Worm (Caenorhabditis elegans) whole organism, young adult: ENCODE data around the gene W04H10.5.
"Not testable (repeated sequence)": the region's sequence is repeated elsewhere in the genome, so short reads cannot be mapped to it uniquely, and the experiment has no call there.

Source experiments
- C17E4.6 ChIP-seq: fragments of 200-800 bp; sonication (Bioruptor generic); IDR thresholded peaks from 2 replicates; pipeline ENCODE4 v1.3.6; 2022; ENCODE audit warnings: missing genetic modification reagents, missing genetic modification characterization, missing compliant biosample characterization
- F22D6.2 ChIP-seq: sonication (generic microtip); optimal IDR thresholded peaks from 2 replicates; lab custom pipeline; 2016; ENCODE audit warnings: mild to moderate bottlenecking, missing genetic modification characterization, missing compliant biosample characterization
- F49E8.2 ChIP-seq: sonication (generic microtip); optimal IDR thresholded peaks from 3 replicates; lab custom pipeline; 2017; ENCODE audit warnings: missing genetic modification characterization, mild to moderate bottlenecking, missing compliant biosample characterization, antibody characterized with exemption, moderate library complexity; ENCODE audit not compliant: insufficient read depth
- T07F8.4 ChIP-seq: sonication (generic microtip); optimal IDR thresholded peaks from 2 replicates; lab custom pipeline; 2016; ENCODE audit warnings: mild to moderate bottlenecking, missing genetic modification characterization, moderate library complexity, missing compliant biosample characterization
- Y79H2A.3 ChIP-seq: fragments of 200-800 bp; sonication (Bioruptor generic); conservative IDR thresholded peaks from 2 replicates; pipeline ENCODE4 v1.3.6; 2022; ENCODE audit warnings: missing genetic modification reagents, missing genetic modification characterization, missing compliant biosample characterization
- ZK185.1 ChIP-seq: sonication (generic microtip); optimal IDR thresholded peaks from 2 replicates; lab custom pipeline; 2016; ENCODE audit warnings: mild to moderate bottlenecking, missing genetic modification characterization, missing compliant biosample characterization; ENCODE audit not compliant: poor library complexity, severe bottlenecking
- akir-1 ChIP-seq: fragments of 200-800 bp; sonication (Bioruptor generic); optimal IDR thresholded peaks from 2 replicates; lab custom pipeline; 2018; ENCODE audit warnings: mild to moderate bottlenecking, missing genetic modification characterization, moderate library complexity, missing compliant biosample characterization
- ama-1 ChIP-seq, 3 experiments: fragments of 150-350 bp in 1 of 3; sonication (generic microtip) in 2 of 3; optimal IDR thresholded peaks; 2 replicates each; lab custom pipeline; 2014 to 2018; ENCODE audit warnings: missing biosample characterization in 2 of 3, missing genetic modification characterization in 2 of 3, missing genetic modification reagents in 2 of 3
- aptf-3 ChIP-seq: fragments of 200-800 bp; sonication (Bioruptor generic); IDR thresholded peaks from 2 replicates; pipeline ENCODE4 v1.3.6; 2022; ENCODE audit warnings: missing genetic modification characterization, missing compliant biosample characterization
- attf-3 ChIP-seq: fragments of 200-800 bp; sonication (Bioruptor generic); conservative IDR thresholded peaks from 2 replicates; pipeline ENCODE4 v1.3.6; 2022; ENCODE audit warnings: missing genetic modification reagents, missing genetic modification characterization, missing compliant biosample characterization
- bed-1 ChIP-seq: fragments of 200-800 bp; sonication (Bioruptor generic); IDR thresholded peaks from 2 replicates; pipeline ENCODE4 v1.3.6; 2022; ENCODE audit warnings: missing genetic modification reagents, missing genetic modification characterization, missing compliant biosample characterization
- cebp-2 ChIP-seq: fragments of 200-800 bp; sonication (Bioruptor generic); IDR thresholded peaks from 2 replicates; pipeline ENCODE4 v1.3.6; 2022; ENCODE audit warnings: missing genetic modification characterization, missing compliant biosample characterization
- ceh-58 ChIP-seq: fragments of 200-800 bp; sonication (Bioruptor generic); IDR thresholded peaks from 2 replicates; pipeline ENCODE4 v1.3.6; 2022; ENCODE audit warnings: missing genetic modification characterization, missing compliant biosample characterization
- die-1 ChIP-seq: sonication (generic microtip); optimal IDR thresholded peaks from 2 replicates; lab custom pipeline; 2016; ENCODE audit warnings: missing genotype, mild to moderate bottlenecking, missing genetic modification characterization, missing compliant biosample characterization
- dox-1 ChIP-seq: fragments of 200-800 bp; sonication (Bioruptor generic); IDR thresholded peaks from 2 replicates; pipeline ENCODE4 v1.3.6; 2022; ENCODE audit warnings: missing genetic modification reagents, missing genetic modification characterization, missing compliant biosample characterization
- dpl-1 ChIP-seq: fragments of 150-350 bp; optimal IDR thresholded peaks from 2 replicates; lab custom pipeline; 2014; ENCODE audit warnings: missing biosample characterization, missing genetic modification reagents, missing genetic modification characterization
- ets-4 ChIP-seq: fragments of 200-800 bp; sonication (Bioruptor generic); optimal IDR thresholded peaks from 2 replicates; lab custom pipeline; 2018; ENCODE audit warnings: mild to moderate bottlenecking, missing genetic modification characterization, missing compliant biosample characterization
- fkh-3 ChIP-seq: sonication (generic microtip); optimal IDR thresholded peaks from 2 replicates; lab custom pipeline; 2016; ENCODE audit warnings: mild to moderate bottlenecking, missing genetic modification characterization, missing compliant biosample characterization
- gei-17 ChIP-seq: fragments of 200-800 bp; sonication (Bioruptor generic); optimal IDR thresholded peaks from 2 replicates; lab custom pipeline; 2018; ENCODE audit warnings: mild to moderate bottlenecking, missing genetic modification characterization, missing compliant biosample characterization
- hmg-1.2 ChIP-seq: fragments of 200-800 bp; sonication (Bioruptor generic); IDR thresholded peaks from 2 replicates; pipeline ENCODE4 v1.3.6; 2022; ENCODE audit warnings: missing genetic modification reagents, missing genetic modification characterization, missing compliant biosample characterization
- lag-1 ChIP-seq: fragments of 200-800 bp; sonication (Bioruptor generic); IDR thresholded peaks from 2 replicates; pipeline ENCODE4 v1.3.6; 2022; ENCODE audit warnings: missing genetic modification reagents, missing genetic modification characterization, missing compliant biosample characterization
- let-526 ChIP-seq: fragments of 200-800 bp; sonication (Bioruptor generic); IDR thresholded peaks from 2 replicates; pipeline ENCODE4 v1.3.6; 2022; ENCODE audit warnings: missing genetic modification reagents, missing genetic modification characterization, missing compliant biosample characterization
- lir-1 ChIP-seq: fragments of 200-800 bp; sonication (Bioruptor generic); conservative IDR thresholded peaks from 2 replicates; pipeline ENCODE4 v1.3.6; 2022; ENCODE audit warnings: missing genetic modification reagents, missing genetic modification characterization, missing compliant biosample characterization
- lsl-1 ChIP-seq: fragments of 200-800 bp; sonication (Bioruptor generic); optimal IDR thresholded peaks from 2 replicates; lab custom pipeline; 2018; ENCODE audit warnings: mild to moderate bottlenecking, missing genetic modification characterization, moderate library complexity, missing compliant biosample characterization
- mcd-1 ChIP-seq: fragments of 200-800 bp; sonication (Bioruptor generic); IDR thresholded peaks from 2 replicates; pipeline ENCODE4 v1.3.6; 2022; ENCODE audit warnings: missing genetic modification reagents, missing genetic modification characterization, missing compliant biosample characterization
- mes-4 ChIP-seq: sonication (generic microtip); optimal IDR thresholded peaks from 2 replicates; lab custom pipeline; 2016; ENCODE audit warnings: missing genotype, missing genetic modification characterization, missing compliant biosample characterization
- mxl-1 ChIP-seq: sonication (generic microtip); optimal IDR thresholded peaks from 2 replicates; lab custom pipeline; 2016; ENCODE audit warnings: missing genetic modification characterization, missing compliant biosample characterization
- nhr-120 ChIP-seq: fragments of 200-800 bp; sonication (Bioruptor generic); IDR thresholded peaks from 2 replicates; pipeline ENCODE4 v1.3.6; 2022; ENCODE audit warnings: missing genetic modification characterization, missing compliant biosample characterization
- nhr-179 ChIP-seq: sonication (generic microtip); optimal IDR thresholded peaks from 2 replicates; lab custom pipeline; 2016; ENCODE audit warnings: mild to moderate bottlenecking, missing genetic modification characterization, missing compliant biosample characterization
- nhr-27 ChIP-seq: fragments of 200-800 bp; sonication (Bioruptor generic); optimal IDR thresholded peaks from 2 replicates; lab custom pipeline; 2018; ENCODE audit warnings: mild to moderate bottlenecking, missing genetic modification characterization, moderate library complexity, missing compliant biosample characterization
- nhr-80 ChIP-seq: sonication (generic microtip); optimal IDR thresholded peaks from 2 replicates; lab custom pipeline; 2016; ENCODE audit warnings: missing genetic modification characterization, missing compliant biosample characterization
- nhr-90 ChIP-seq: sonication (generic microtip); optimal IDR thresholded peaks from 2 replicates; lab custom pipeline; 2016; ENCODE audit warnings: missing genotype, mild to moderate bottlenecking, missing genetic modification characterization, missing compliant biosample characterization
- snpc-1.1 ChIP-seq: sonication (generic microtip); optimal IDR thresholded peaks from 2 replicates; lab custom pipeline; 2017; ENCODE audit warnings: missing genetic modification characterization, mild to moderate bottlenecking, missing compliant biosample characterization, antibody characterized with exemption, moderate library complexity, missing genotype, missing genetic modification reagents; ENCODE audit not compliant: insufficient read depth
- tlf-1 ChIP-seq: fragments of 200-800 bp; sonication (Bioruptor generic); optimal IDR thresholded peaks from 2 replicates; lab custom pipeline; 2018; ENCODE audit warnings: mild to moderate bottlenecking, missing genetic modification characterization, missing compliant biosample characterization
- ztf-18 ChIP-seq: sonication (generic microtip); optimal IDR thresholded peaks from 2 replicates; lab custom pipeline; 2016; ENCODE audit warnings: missing genotype, mild to moderate bottlenecking, missing genetic modification characterization, missing compliant biosample characterization

W04H10.5 gene

DNA sequence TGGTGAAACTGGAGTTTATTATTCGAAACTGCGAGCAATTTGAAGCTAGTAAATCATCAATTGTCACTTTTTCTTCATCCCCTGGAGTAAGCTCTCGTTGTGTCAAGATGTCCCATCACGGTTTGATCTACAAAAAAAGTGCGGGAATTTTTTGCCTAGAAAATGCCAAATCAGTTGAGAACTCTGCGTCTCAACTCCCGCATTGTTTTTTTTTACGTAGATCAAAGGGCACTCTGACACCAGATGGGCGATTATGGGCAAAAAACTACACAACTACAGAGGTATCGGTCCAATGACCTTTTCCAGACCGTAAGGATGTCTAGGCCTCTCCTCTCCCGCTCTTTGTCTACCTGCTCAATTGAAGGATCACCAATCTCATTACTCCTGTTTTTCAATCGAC lies 18.6 kb upstream of the W04H10.5 start, which contains the start of gene fbxb-34:
Gene fbxb-34 (plus strand): TSS at position 301 of the 400 bp plus-strand sequence.
- TF ChIP-seq nhr-27 (tag; lab: Kevin White, UChicago) (no peak), lag-1 (no peak), dox-1 (GFP tag; lab: Robert Waterston, UW) (no peak), tlf-1 (GFP tag; lab: Kevin White, UChicago) (no peak), dpl-1 (no peak), bed-1 (no peak), aptf-3 (GFP tag; lab: Robert Waterston, UW) (no peak), ama-1 (optimal IDR thresholded peaks at IDR 0.05; lab: Kevin White, UChicago) (no peak), ama-1 (GFP tag; optimal IDR thresholded peaks at IDR 0.05; lab: Kevin White, UChicago) (no peak), T07F8.4 (tag; lab: Kevin White, UChicago) (no peak), die-1 (tag; lab: Kevin White, UChicago) (no peak), ZK185.1 (tag; lab: Kevin White, UChicago) (no peak), F49E8.2 (no peak)

ce11 chrII:591110-591509 lies 15.0 kb upstream of the W04H10.5 start, which contains the start of gene W08F4.10:
Gene W08F4.10 (minus strand): TSS chrII:591210.
- TF ChIP-seq ceh-58, result no peak
- TF ChIP-seq mes-4, result no peak
- TF ChIP-seq F22D6.2 (tag; lab: Kevin White, UChicago), result no peak
- no peak for TF ChIP-seq ztf-18 (tag; lab: Kevin White, UChicago)
- TF ChIP-seq nhr-80, result no peak
- no peak for TF ChIP-seq fkh-3 (tag; lab: Kevin White, UChicago)
- TF ChIP-seq snpc-1.1, result no peak
- no peak for TF ChIP-seq lsl-1 (GFP tag; lab: Kevin White, UChicago)
- TF ChIP-seq let-526 (GFP tag; lab: Robert Waterston, UW), result no peak
- TF ChIP-seq nhr-90 (tag; lab: Kevin White, UChicago), result no peak
- TF ChIP-seq dpl-1, result no peak
- TF ChIP-seq nhr-120 (GFP tag; lab: Robert Waterston, UW), result no peak

ce11 chrII:593221-593620 lies 12.9 kb upstream of the W04H10.5 start, which contains the start of gene W08F4.1:
Gene W08F4.1 (plus strand): TSS chrII:593521.
- TF ChIP-seq ets-4 (GFP tag; lab: Kevin White, UChicago); C17E4.6 (GFP tag; lab: Robert Waterston, UW); aptf-3 (GFP tag; lab: Robert Waterston, UW): not testable (repeated sequence)

DNA sequence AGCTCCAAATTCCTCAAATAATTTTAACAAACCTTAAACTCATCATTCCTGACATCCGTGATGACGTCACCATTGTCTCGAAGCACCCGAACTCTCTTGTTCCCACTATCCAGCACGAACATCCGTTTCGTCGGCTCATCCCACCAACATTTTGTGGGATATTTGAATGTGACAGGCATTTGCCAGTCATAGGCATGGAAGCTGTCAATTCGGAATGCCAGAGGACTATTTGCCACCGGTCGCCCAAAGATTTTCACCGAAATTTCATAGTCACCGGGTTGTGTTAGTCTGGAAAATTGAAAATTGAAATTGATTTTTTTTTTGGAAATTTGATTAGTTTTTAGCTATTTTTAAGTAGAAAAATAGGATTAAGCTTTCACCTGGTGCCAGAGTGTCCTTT lies 9.4 kb upstream of the W04H10.5 start:
- TF ChIP-seq Y79H2A.3 (GFP tag; lab: Robert Waterston, UW), result no peak
- TF ChIP-seq mxl-1, result no peak
- TF ChIP-seq gei-17 (GFP tag; lab: Kevin White, UChicago), result no peak
- no peak for TF ChIP-seq attf-3 (GFP tag; lab: Robert Waterston, UW)
- TF ChIP-seq akir-1 (GFP tag; lab: Kevin White, UChicago), result no peak
- no peak for TF ChIP-seq mes-4
- TF ChIP-seq, all 124 proteins: peak for 0

DNA sequence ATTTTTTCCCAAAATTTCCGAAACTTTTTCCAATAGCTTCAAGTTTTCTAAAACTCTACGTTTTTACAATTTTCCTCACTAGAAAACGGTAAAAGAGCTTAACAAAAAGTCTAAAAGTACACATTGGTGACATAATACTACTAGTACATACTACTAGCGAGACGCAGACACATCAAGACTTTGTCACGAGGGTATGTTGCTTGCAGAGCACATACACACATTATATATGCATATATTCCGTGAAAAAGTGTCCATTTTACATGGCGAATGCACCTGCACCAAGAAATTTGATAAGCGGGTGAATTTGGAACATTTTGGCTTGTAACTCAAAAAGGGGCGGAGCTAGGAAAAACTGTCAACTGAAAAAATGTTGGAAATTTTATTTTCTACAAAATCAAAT lies 4.8 kb upstream of the W04H10.5 start:
- peak; percentile 60; the same call in 1 of the 2 replicates for TF ChIP-seq hmg-1.2 (GFP tag; lab: Robert Waterston, UW)
- no peak for TF ChIP-seq ama-1 (optimal IDR thresholded peaks at IDR 0.05; lab: Kevin White, UChicago)
- TF ChIP-seq ama-1 (GFP tag; optimal IDR thresholded peaks at IDR 0.05; lab: Kevin White, UChicago), result no peak
- no peak for TF ChIP-seq lir-1 (GFP tag; lab: Robert Waterston, UW)
- no peak for TF ChIP-seq cebp-2 (GFP tag; lab: Robert Waterston, UW)
- no peak for TF ChIP-seq ZK185.1 (tag; lab: Kevin White, UChicago)
- TF ChIP-seq nhr-179 (tag; lab: Kevin White, UChicago), result no peak
- TF ChIP-seq mcd-1 (GFP tag; lab: Robert Waterston, UW), result no peak
